Fruit fly (Drosophila melanogaster) whole organism, pupa: ENCODE measurements around the gene Ubc87F.

Source experiments
- CG12605 ChIP-seq: fragments of 200-800 bp; sonication (Bioruptor generic); IDR thresholded peaks from 2 replicates; pipeline ENCODE4 v1.3.6; 2022; ENCODE audit warnings: missing biosample characterization, missing genetic modification characterization
- CG15710 ChIP-seq: fragments of 200-800 bp; sonication (Bioruptor generic); optimal IDR thresholded peaks from 2 replicates; lab custom pipeline; 2018; ENCODE audit warnings: missing biosample characterization, mild to moderate bottlenecking, missing genetic modification characterization, moderate library complexity
- CG17806 ChIP-seq: fragments of 200-800 bp; sonication (Bioruptor generic); optimal IDR thresholded peaks from 2 replicates; lab custom pipeline; 2018; ENCODE audit warnings: missing biosample characterization, mild to moderate bottlenecking, missing genetic modification characterization, moderate library complexity
- CG4496 ChIP-seq: fragments of 200-800 bp; sonication (Bioruptor generic); IDR thresholded peaks from 3 replicates; pipeline ENCODE4 v1.3.6; 2022; ENCODE audit warnings: missing biosample characterization, missing genetic modification characterization
- CG8301 ChIP-seq: fragments of 200-800 bp; sonication (Bioruptor generic); optimal IDR thresholded peaks from 2 replicates; lab custom pipeline; 2018; ENCODE audit warnings: missing biosample characterization, mild to moderate bottlenecking, missing genetic modification characterization
- CG9948 ChIP-seq: fragments of 200-800 bp; sonication (Bioruptor generic); optimal IDR thresholded peaks from 2 replicates; lab custom pipeline; 2018; ENCODE audit warnings: missing biosample characterization, mild to moderate bottlenecking, missing genetic modification characterization, moderate library complexity
- D1 ChIP-seq: fragments of 200-800 bp; sonication (Bioruptor generic); optimal IDR thresholded peaks from 2 replicates; lab custom pipeline; 2018; ENCODE audit warnings: missing biosample characterization, mild to moderate bottlenecking, missing genetic modification characterization, moderate library complexity
- EcR ChIP-seq: fragments of 200-800 bp; sonication (Bioruptor generic); optimal IDR thresholded peaks from 3 replicates; lab custom pipeline; 2019; ENCODE audit warnings: missing biosample characterization, missing genetic modification characterization, mild to moderate bottlenecking, moderate library complexity, missing genetic modification reagents
- Pif1A ChIP-seq: fragments of 200-800 bp; sonication (Bioruptor generic); optimal IDR thresholded peaks from 3 replicates; lab custom pipeline; 2016; ENCODE audit warnings: missing biosample characterization, missing genetic modification characterization
- fd96Ca ChIP-seq: fragments of 200-800 bp; sonication (Bioruptor generic); IDR thresholded peaks from 3 replicates; pipeline ENCODE4 v1.3.6; 2022; ENCODE audit warnings: missing biosample characterization, missing genetic modification characterization

- TF ChIP-seq CG9948 (tag; lab: Kevin White, UChicago) (peak; percentile 69), CG17806 (tag; lab: Kevin White, UChicago) (peak; percentile 60), CG12605 (GFP tag; lab: Robert Waterston, UW) (peak; percentile 38; the same call in 1 of the 2 replicates), CG4496 (GFP tag; lab: Robert Waterston, UW) (peak; percentile 44; the same call in 2 of the 3 replicates), EcR (GFP tag; lab: Kevin White, UChicago) (no peak), CG15710 (peak; percentile 64), Pif1A (GFP tag; lab: Kevin White, UChicago) (peak; percentile 18), D1 (tag; lab: Kevin White, UChicago) (no peak), fd96Ca (GFP tag; lab: Robert Waterston, UW) (no peak), CG8301 (tag; lab: Kevin White, UChicago) (peak; percentile 62)
These were observed 4.4 kb downstream of the Ubc87F start for dm6 chr3R:13713541-13713940.
